Fruit fly (Drosophila melanogaster) whole organism: Measurements from ENCODE around the gene mRpS18B.

Experiments used
- CG8478 ChIP-seq: fragments of >200 bp; optimal IDR thresholded peaks from 2 replicates; lab custom pipeline; 2018; ENCODE audit warnings: inconsistent platforms
- Dll ChIP-seq: fragments of >200 bp; optimal IDR thresholded peaks from 2 replicates; lab custom pipeline; 2017
- EcR ChIP-seq, 2 experiments: fragments of >200 bp; optimal IDR thresholded peaks; 2 replicates each; lab custom pipeline; 2017; ENCODE audit warnings: missing biosample characterization in 2 of 2, missing genetic modification characterization in 2 of 2, missing genetic modification reagents in 2 of 2
- pan ChIP-seq: fragments of >200 bp; optimal IDR thresholded peaks from 2 replicates; lab custom pipeline; 2017
- psq ChIP-seq: fragments of >200 bp; optimal IDR thresholded peaks from 2 replicates; lab custom pipeline; 2017
- usp ChIP-seq: fragments of >200 bp; optimal IDR thresholded peaks from 2 replicates; lab custom pipeline; 2017; ENCODE audit warnings: missing biosample characterization, missing genetic modification characterization, mixed read lengths

Gene mRpS18B

dm6 chr2L:20097105-20097631 lies at the start of gene mRpS18B, which contains the start of gene Kua:
TSS of gene mRpS18B (minus strand) at chr2L:20097253.
TSS of gene Kua (plus strand) at chr2L:20097581.
- TF ChIP-seq usp (no peak), pan (lab: Kevin White, UChicago) (no peak), Dll (no peak), psq (lab: Kevin White, UChicago) (no peak), CG8478 (lab: Kevin White, UChicago) (no peak), EcR (GFP tag; optimal IDR thresholded peaks at IDR 0.05; lab: Kevin White, UChicago) (no peak)

dm6 chr2L:20146218-20146617 lies 49.2 kb upstream of the mRpS18B start:
- TF ChIP-seq CG8478 (lab: Kevin White, UChicago) = no peak
- no peak for TF ChIP-seq usp
- no peak for TF ChIP-seq pan (lab: Kevin White, UChicago)
- no peak for TF ChIP-seq psq (lab: Kevin White, UChicago)
- TF ChIP-seq EcR (GFP tag; optimal IDR thresholded peaks at IDR 0.05; lab: Kevin White, UChicago) = no peak
- no peak for TF ChIP-seq Dll

dm6 chr2L:20134823-20135222 lies 37.8 kb upstream of the mRpS18B start, which contains the start of gene CG10651:
TSS of gene CG10651 (minus strand) at chr2L:20134923.
- TF ChIP-seq EcR (GFP tag; optimal IDR thresholded peaks at IDR 0.05; lab: Kevin White, UChicago) (no peak), Dll (no peak), psq (lab: Kevin White, UChicago) (no peak), pan (lab: Kevin White, UChicago) (no peak), CG8478 (lab: Kevin White, UChicago) (no peak), usp (no peak)

- TF ChIP-seq psq (lab: Kevin White, UChicago) (no peak), pan (lab: Kevin White, UChicago) (no peak), EcR (GFP tag; optimal IDR thresholded peaks at IDR 0.05; lab: Kevin White, UChicago) (no peak), usp (no peak), Dll (no peak), CG8478 (lab: Kevin White, UChicago) (no peak)
Observed at dm6 chr2L:20121233-20121551, 24.1 kb upstream of the mRpS18B start.

- TF ChIP-seq psq (lab: Kevin White, UChicago) = no peak
- no peak for TF ChIP-seq CG8478 (lab: Kevin White, UChicago)
- no peak for TF ChIP-seq pan (lab: Kevin White, UChicago)
- no peak for TF ChIP-seq Dll
- no peak for TF ChIP-seq EcR (GFP tag; optimal IDR thresholded peaks at IDR 0.05; lab: Kevin White, UChicago)
- no peak for TF ChIP-seq usp
Observed at dm6 chr2L:20120388-20121232, 23.6 kb upstream of the mRpS18B start.

- no peak for TF ChIP-seq usp
- TF ChIP-seq pan (lab: Kevin White, UChicago) = no peak
- no peak for TF ChIP-seq psq (lab: Kevin White, UChicago)
- TF ChIP-seq CG8478 (lab: Kevin White, UChicago) = no peak
- TF ChIP-seq EcR (GFP tag; optimal IDR thresholded peaks at IDR 0.05; lab: Kevin White, UChicago) = no peak
- no peak for TF ChIP-seq Dll
Observed at dm6 chr2L:20117752-20118151, 20.7 kb upstream of the mRpS18B start.

- TF ChIP-seq pan (lab: Kevin White, UChicago) (no peak), Dll (no peak), EcR (GFP tag; optimal IDR thresholded peaks at IDR 0.05; lab: Kevin White, UChicago) (no peak), psq (lab: Kevin White, UChicago) (no peak), CG8478 (lab: Kevin White, UChicago) (no peak), usp (no peak)
Observed at dm6 chr2L:20115865-20116264, 18.8 kb upstream of the mRpS18B start.

- TF ChIP-seq EcR (GFP tag; optimal IDR thresholded peaks at IDR 0.05; lab: Kevin White, UChicago) (no peak), pan (lab: Kevin White, UChicago) (no peak), CG8478 (lab: Kevin White, UChicago) (no peak), usp (no peak), Dll (no peak), psq (lab: Kevin White, UChicago) (no peak)
Observed at dm6 chr2L:20106595-20106994, 9.5 kb upstream of the mRpS18B start.

- TF ChIP-seq EcR (GFP tag; optimal IDR thresholded peaks at IDR 0.05; lab: Kevin White, UChicago) = no peak
- no peak for TF ChIP-seq CG8478 (lab: Kevin White, UChicago)
- no peak for TF ChIP-seq psq (lab: Kevin White, UChicago)
- TF ChIP-seq Dll = no peak
- TF ChIP-seq usp = no peak
- TF ChIP-seq pan (lab: Kevin White, UChicago) = no peak
Observed at dm6 chr2L:20104526-20104925, 7.5 kb upstream of the mRpS18B start.

- no peak for TF ChIP-seq usp
- no peak for TF ChIP-seq pan (lab: Kevin White, UChicago)
- TF ChIP-seq Dll = no peak
- no peak for TF ChIP-seq CG8478 (lab: Kevin White, UChicago)
- no peak for TF ChIP-seq psq (lab: Kevin White, UChicago)
- TF ChIP-seq EcR (GFP tag; optimal IDR thresholded peaks at IDR 0.05; lab: Kevin White, UChicago) = no peak
Observed at dm6 chr2L:20104050-20104449, 7.0 kb upstream of the mRpS18B start, which contains the start of gene CG13970. TSS of gene CG13970 (minus strand) at chr2L:20104150.

- no peak for TF ChIP-seq CG8478 (lab: Kevin White, UChicago)
- TF ChIP-seq usp = no peak
- TF ChIP-seq Dll = no peak
- no peak for TF ChIP-seq psq (lab: Kevin White, UChicago)
- no peak for TF ChIP-seq EcR (GFP tag; optimal IDR thresholded peaks at IDR 0.05; lab: Kevin White, UChicago)
- no peak for TF ChIP-seq pan (lab: Kevin White, UChicago)
Observed at dm6 chr2L:20098194-20098593, 1.1 kb upstream of the mRpS18B start.

dm6 chr2L:20097773-20098172 lies 720 bp upstream of the mRpS18B start:
- TF ChIP-seq usp (no peak), CG8478 (lab: Kevin White, UChicago) (no peak), Dll (no peak), EcR (GFP tag; optimal IDR thresholded peaks at IDR 0.05; lab: Kevin White, UChicago) (no peak), psq (lab: Kevin White, UChicago) (no peak), pan (lab: Kevin White, UChicago) (no peak)
